Worm (Caenorhabditis elegans): ENCODE data around the gene F14D7.2.
"Not testable (repeated sequence)": the region's sequence is repeated elsewhere in the genome, so short reads cannot be mapped to it uniquely, and the experiment has no call there.

The F14D7.2 gene

ce11 chrV:14285803-14286202 is 7.7 kb downstream of the F14D7.2 start, which contains the start of gene F40G12.11:
F40G12.11 (plus strand) TSS chrV:14286171.
- TF ChIP-seq ceh-19 (GFP tag; optimal IDR thresholded peaks at IDR 0.05) (no peak), npax-4 (tag; optimal IDR thresholded peaks at IDR 0.05) (no peak), syd-9 (tag; optimal IDR thresholded peaks at IDR 0.05) (no peak), ets-4 (tag; optimal IDR thresholded peaks at IDR 0.05) (no peak), ceh-6 (GFP tag; optimal IDR thresholded peaks at IDR 0.05) (no peak), ttx-3 (tag; optimal IDR thresholded peaks at IDR 0.05) (no peak), ceh-14 (tag; optimal IDR thresholded peaks at IDR 0.05) (no peak), zip-5 (tag; optimal IDR thresholded peaks at IDR 0.05) (no peak), unc-3 (GFP tag; conservative IDR thresholded peaks at IDR 0.05) (no peak), unc-3 (tag; optimal IDR thresholded peaks at IDR 0.05) (no peak), ceh-22 (tag; optimal IDR thresholded peaks at IDR 0.05) (no peak), ceh-18 (tag; optimal IDR thresholded peaks at IDR 0.05) (no peak), eyg-1 (tag; optimal IDR thresholded peaks at IDR 0.05) (no peak), pqm-1 (tag; optimal IDR thresholded peaks at IDR 0.05) (no peak), nhr-11 (tag; optimal IDR thresholded peaks at IDR 0.05) (no peak), mec-3 (tag; optimal IDR thresholded peaks at IDR 0.05; ENCODE audit: borderline replicate concordance) (no peak)

DNA sequence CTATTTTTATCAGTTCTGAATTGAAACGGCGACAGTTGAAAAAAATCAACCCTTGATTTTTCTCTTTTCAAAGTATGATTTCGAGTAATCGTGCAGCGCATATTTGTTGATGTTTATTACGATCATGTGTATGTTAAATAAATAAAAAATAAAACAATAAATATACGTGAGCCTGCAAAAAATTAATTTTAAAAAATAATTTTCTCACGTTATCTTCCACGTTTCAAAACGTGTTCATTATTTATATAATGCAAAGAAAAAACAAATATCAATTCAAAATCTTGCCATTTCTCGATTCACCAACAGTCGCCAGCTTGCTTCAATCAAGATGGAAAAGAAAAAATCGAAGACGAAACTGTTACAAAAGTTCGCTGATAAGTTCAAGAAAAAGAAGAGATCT is 10.3 kb downstream of the F14D7.2 start, which contains the start of gene F40G12.10:
Gene F40G12.10, plus strand, starts transcription at position 301 of the 400 bp plus-strand sequence.
- no peak for TF ChIP-seq rnt-1 (tag; optimal IDR thresholded peaks at IDR 0.05)
- TF ChIP-seq ceh-31 (tag; optimal IDR thresholded peaks at IDR 0.05) = no peak
- TF ChIP-seq ztf-16 (tag; optimal IDR thresholded peaks at IDR 0.05) = no peak

ce11 chrV:14282222-14282709 is 11.3 kb downstream of the F14D7.2 start, which contains the start of the genes srt-74 and F40G12.9:
srt-74 (minus strand) TSS chrV:14282322.
F40G12.9 (plus strand) TSS chrV:14282659.
- no peak for TF ChIP-seq ets-4 (tag; optimal IDR thresholded peaks at IDR 0.05)
- TF ChIP-seq che-1 (tag; optimal IDR thresholded peaks at IDR 0.05) = no peak
- TF ChIP-seq unc-42 (tag; optimal IDR thresholded peaks at IDR 0.05) = no peak
- TF ChIP-seq C08G9.2 (tag; optimal IDR thresholded peaks at IDR 0.05) = no peak
- TF ChIP-seq T23F11.4 (GFP tag; optimal IDR thresholded peaks at IDR 0.05) = no peak
- no peak for TF ChIP-seq ceh-2 (tag; optimal IDR thresholded peaks at IDR 0.05)

DNA sequence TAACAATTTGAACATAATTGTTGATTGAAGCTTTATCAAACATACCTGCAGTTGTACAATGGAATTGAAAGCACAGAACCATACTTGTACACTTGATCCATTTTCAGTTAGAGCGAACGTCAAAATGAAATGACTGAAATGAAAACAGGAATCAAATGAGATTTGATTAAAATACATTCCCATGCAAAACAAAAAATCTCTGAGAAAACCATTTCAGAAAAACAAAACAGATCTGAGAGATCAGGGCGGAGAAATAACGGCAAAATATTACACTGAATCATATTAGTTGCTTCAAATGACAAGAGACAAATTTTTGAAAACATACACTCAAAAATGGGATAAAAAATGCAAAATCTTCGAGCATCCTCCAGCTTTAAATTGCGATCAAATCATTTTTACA is 13.7 kb downstream of the F14D7.2 start, which contains the start of gene srt-33:
Gene srt-33, minus strand, starts transcription at position 101 of the 400 bp plus-strand sequence.
- TF ChIP-seq zip-5 (tag; optimal IDR thresholded peaks at IDR 0.05) (no peak), ceh-2 (tag; optimal IDR thresholded peaks at IDR 0.05) (no peak), pax-1 (tag; optimal IDR thresholded peaks at IDR 0.05) (no peak), F13H6.1 (tag; optimal IDR thresholded peaks at IDR 0.05) (no peak), pha-4 (tag; optimal IDR thresholded peaks at IDR 0.05) (no peak)

DNA sequence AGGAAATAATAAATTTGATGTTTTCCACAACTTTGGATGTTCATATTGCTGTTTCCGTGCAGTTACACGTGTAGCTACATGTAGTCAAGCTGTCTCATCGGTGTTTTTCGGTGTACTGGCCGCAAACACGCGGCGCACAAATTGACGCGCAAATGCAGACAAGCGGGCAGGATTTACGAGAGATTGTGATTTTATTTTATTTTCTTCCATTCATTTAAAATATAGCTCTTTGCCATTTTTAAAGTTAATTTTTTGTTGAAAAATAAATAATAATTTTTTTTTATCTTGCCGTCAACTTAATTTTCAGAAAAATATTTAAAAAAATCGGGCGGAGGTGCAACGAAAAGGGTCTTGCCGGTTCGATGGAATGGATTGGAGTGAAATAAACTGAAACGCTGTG is 19.2 kb downstream of the F14D7.2 start, which contains the start of gene F40G12.7:
Gene F40G12.7, plus strand, starts transcription at position 301 of the 400 bp plus-strand sequence.
- not testable (repeated sequence) for TF ChIP-seq sox-2 (GFP tag; IDR thresholded peaks at IDR 0.05); elt-2 (tag; optimal IDR thresholded peaks at IDR 0.05); ceh-45 (GFP tag; IDR thresholded peaks at IDR 0.05)

DNA sequence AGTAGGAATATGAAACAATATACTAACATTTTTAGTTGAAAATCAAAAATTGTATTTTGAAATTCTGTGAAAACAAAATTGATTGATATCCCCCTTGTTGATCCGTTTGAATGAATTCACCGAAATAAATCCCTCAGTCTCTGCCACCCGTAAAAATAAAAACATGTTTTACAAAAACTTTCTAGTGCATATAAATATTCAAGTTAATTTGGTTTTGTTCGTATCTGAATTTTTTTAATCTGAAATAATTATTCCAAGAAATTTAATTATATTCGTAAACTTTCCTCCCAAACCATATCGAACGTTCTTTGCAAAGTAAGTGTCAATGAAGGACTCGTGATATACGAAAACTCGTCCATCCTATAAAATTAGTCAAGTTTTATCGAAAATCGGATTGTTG is 20.5 kb downstream of the F14D7.2 start, which contains the start of gene F40G12.6:
Gene F40G12.6, minus strand, starts transcription at position 101 of the 400 bp plus-strand sequence.
- TF ChIP-seq eyg-1 (tag; optimal IDR thresholded peaks at IDR 0.05) = no peak
- TF ChIP-seq unc-3 (GFP tag; conservative IDR thresholded peaks at IDR 0.05) = no peak
- no peak for TF ChIP-seq unc-3 (tag; optimal IDR thresholded peaks at IDR 0.05)

DNA sequence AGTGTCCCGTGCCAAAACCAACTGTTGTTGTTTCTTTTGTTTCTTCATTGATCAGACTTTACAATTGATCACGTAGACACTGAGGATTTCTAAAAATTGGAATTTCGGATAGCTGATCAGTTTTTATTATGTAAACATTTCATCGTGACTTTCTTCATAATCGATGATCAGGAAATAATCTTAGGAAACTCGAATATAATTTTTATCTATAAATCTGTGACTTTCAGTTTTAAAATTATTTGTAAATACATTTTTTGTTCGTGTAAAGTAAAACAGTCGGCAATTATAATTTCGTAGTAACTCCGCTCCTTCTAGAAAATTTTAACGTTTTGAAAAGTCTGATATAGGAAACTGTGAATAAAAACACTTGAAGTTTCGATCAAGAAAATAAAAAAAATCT is 22.8 kb downstream of the F14D7.2 start, which contains the start of gene F40G12.5:
Gene F40G12.5, minus strand, starts transcription at position 101 of the 400 bp plus-strand sequence.
- TF ChIP-seq hlh-8 (tag; optimal IDR thresholded peaks at IDR 0.05) (no peak), pax-1 (tag; optimal IDR thresholded peaks at IDR 0.05) (no peak), nhr-232 (tag; optimal IDR thresholded peaks at IDR 0.05) (no peak), odd-2 (tag; optimal IDR thresholded peaks at IDR 0.05) (no peak), fkh-10 (GFP tag; optimal IDR thresholded peaks at IDR 0.05) (no peak), pha-2 (tag; optimal IDR thresholded peaks at IDR 0.05) (no peak), ceh-18 (tag; optimal IDR thresholded peaks at IDR 0.05) (no peak), tbx-7 (tag; optimal IDR thresholded peaks at IDR 0.05) (no peak), madf-2 (tag; optimal IDR thresholded peaks at IDR 0.05) (no peak), ceh-45 (GFP tag; IDR thresholded peaks at IDR 0.05) (no peak)

All from whole organism, late embryonic.